Fruit fly (Drosophila melanogaster) whole organism, pupa: ENCODE measurements around the gene CrebA.

Experiments used
- CG10348 ChIP-seq: fragments of 200-800 bp; sonication (Bioruptor generic); IDR thresholded peaks from 2 replicates; pipeline ENCODE4 v1.3.6; 2022; ENCODE audit warnings: missing biosample characterization, missing genetic modification characterization
- CG12605 ChIP-seq: fragments of 200-800 bp; sonication (Bioruptor generic); IDR thresholded peaks from 2 replicates; pipeline ENCODE4 v1.3.6; 2022; ENCODE audit warnings: missing biosample characterization, missing genetic modification characterization
- CG13204 ChIP-seq: fragments of 200-800 bp; sonication (Bioruptor generic); optimal IDR thresholded peaks from 2 replicates; lab custom pipeline; 2018; ENCODE audit warnings: missing biosample characterization, mild to moderate bottlenecking, missing genetic modification characterization, moderate library complexity
- CG14655 ChIP-seq: fragments of 200-800 bp; sonication (Bioruptor generic); optimal IDR thresholded peaks from 3 replicates; lab custom pipeline; 2017; ENCODE audit warnings: mild to moderate bottlenecking, missing biosample characterization, missing genetic modification reagents, missing genetic modification characterization
- CG15710 ChIP-seq: fragments of 200-800 bp; sonication (Bioruptor generic); optimal IDR thresholded peaks from 2 replicates; lab custom pipeline; 2018; ENCODE audit warnings: missing biosample characterization, mild to moderate bottlenecking, missing genetic modification characterization, moderate library complexity
- CG17806 ChIP-seq: fragments of 200-800 bp; sonication (Bioruptor generic); optimal IDR thresholded peaks from 2 replicates; lab custom pipeline; 2018; ENCODE audit warnings: missing biosample characterization, mild to moderate bottlenecking, missing genetic modification characterization, moderate library complexity
- CG32121 ChIP-seq: fragments of 200-800 bp; sonication (Bioruptor generic); IDR thresholded peaks from 2 replicates; pipeline ENCODE4 v1.3.6; 2022; ENCODE audit warnings: missing biosample characterization, missing genetic modification characterization
- CG34367 ChIP-seq: fragments of 200-800 bp; sonication (Bioruptor generic); optimal IDR thresholded peaks from 2 replicates; lab custom pipeline; 2018; ENCODE audit warnings: missing biosample characterization, mild to moderate bottlenecking, missing genetic modification characterization
- CG4496 ChIP-seq: fragments of 200-800 bp; sonication (Bioruptor generic); IDR thresholded peaks from 3 replicates; pipeline ENCODE4 v1.3.6; 2022; ENCODE audit warnings: missing biosample characterization, missing genetic modification characterization
- CG8159 ChIP-seq: fragments of 200-800 bp; sonication (Bioruptor generic); optimal IDR thresholded peaks from 3 replicates; lab custom pipeline; 2018; ENCODE audit warnings: missing biosample characterization, mild to moderate bottlenecking, missing genetic modification characterization, moderate library complexity
- CG8301 ChIP-seq: fragments of 200-800 bp; sonication (Bioruptor generic); optimal IDR thresholded peaks from 2 replicates; lab custom pipeline; 2018; ENCODE audit warnings: missing biosample characterization, mild to moderate bottlenecking, missing genetic modification characterization
- CG9948 ChIP-seq: fragments of 200-800 bp; sonication (Bioruptor generic); optimal IDR thresholded peaks from 2 replicates; lab custom pipeline; 2018; ENCODE audit warnings: missing biosample characterization, mild to moderate bottlenecking, missing genetic modification characterization, moderate library complexity
- D1 ChIP-seq: fragments of 200-800 bp; sonication (Bioruptor generic); optimal IDR thresholded peaks from 2 replicates; lab custom pipeline; 2018; ENCODE audit warnings: missing biosample characterization, mild to moderate bottlenecking, missing genetic modification characterization, moderate library complexity
- EcR ChIP-seq: fragments of 200-800 bp; sonication (Bioruptor generic); optimal IDR thresholded peaks from 3 replicates; lab custom pipeline; 2019; ENCODE audit warnings: missing biosample characterization, missing genetic modification characterization, mild to moderate bottlenecking, moderate library complexity, missing genetic modification reagents
- Ets98B ChIP-seq: fragments of 200-800 bp; sonication (Bioruptor generic); IDR thresholded peaks from 2 replicates; pipeline ENCODE4 v1.3.6; 2022; ENCODE audit warnings: missing biosample characterization, missing genetic modification characterization
- Pif1A ChIP-seq: fragments of 200-800 bp; sonication (Bioruptor generic); optimal IDR thresholded peaks from 3 replicates; lab custom pipeline; 2016; ENCODE audit warnings: missing biosample characterization, missing genetic modification characterization
- Pif1B ChIP-seq: fragments of 200-800 bp; sonication (Bioruptor generic); optimal IDR thresholded peaks from 3 replicates; lab custom pipeline; 2016; ENCODE audit warnings: missing biosample characterization, missing genetic modification characterization
- Snoo ChIP-seq: fragments of 200-800 bp; sonication (Bioruptor generic); optimal IDR thresholded peaks from 3 replicates; lab custom pipeline; 2017; ENCODE audit warnings: missing biosample characterization, mild to moderate bottlenecking, missing genetic modification characterization, inconsistent platforms
- fd96Ca ChIP-seq: fragments of 200-800 bp; sonication (Bioruptor generic); IDR thresholded peaks from 3 replicates; pipeline ENCODE4 v1.3.6; 2022; ENCODE audit warnings: missing biosample characterization, missing genetic modification characterization
- gl ChIP-seq: fragments of 200-800 bp; sonication (Bioruptor generic); optimal IDR thresholded peaks from 2 replicates; lab custom pipeline; 2018; ENCODE audit warnings: missing biosample characterization, mild to moderate bottlenecking, missing genetic modification characterization
- rn ChIP-seq: fragments of 200-800 bp; sonication (Bioruptor generic); IDR thresholded peaks from 2 replicates; pipeline ENCODE4 v1.3.6; 2022; ENCODE audit warnings: missing biosample characterization, missing genetic modification characterization

CrebA gene

dm6 chr3L:15531423-15532325 is 3.5 kb upstream of the CrebA start, which contains the start of gene CG43248:
CG43248 (minus strand) TSS chr3L:15531473.
- TF ChIP-seq CG14655, result no peak
- TF ChIP-seq CG13204 (GFP tag; lab: Kevin White, UChicago), result no peak

- TF ChIP-seq EcR (GFP tag; lab: Kevin White, UChicago) (peak; percentile 73), rn (GFP tag; lab: Robert Waterston, UW) (0 out of 2 replicates have a peak, but pooled peaks have one; percentile 31), CG17806 (tag; lab: Kevin White, UChicago) (peak; percentile 4), fd96Ca (GFP tag; lab: Robert Waterston, UW) (peak; percentile 51; the same call in 2 of the 3 replicates), CG32121 (GFP tag; lab: Robert Waterston, UW) (peak; percentile 50; the same call in 1 of the 2 replicates), CG10348 (GFP tag; lab: Robert Waterston, UW) (0 out of 2 replicates have a peak, but pooled peaks have one; percentile 6), D1 (tag; lab: Kevin White, UChicago) (no peak), CG34367 (tag; lab: Kevin White, UChicago) (no peak), Pif1B (no peak), CG4496 (GFP tag; lab: Robert Waterston, UW) (peak; percentile 90), Ets98B (peak; percentile 64; the same call in 1 of the 2 replicates), CG8159 (peak; percentile 63), CG12605 (GFP tag; lab: Robert Waterston, UW) (peak; percentile 40), CG8301 (tag; lab: Kevin White, UChicago) (peak; percentile 60), gl (tag; lab: Kevin White, UChicago) (no peak), CG15710 (tag; lab: Kevin White, UChicago) (peak; percentile 9), CG14655 (peak; percentile 79), Pif1A (GFP tag; lab: Kevin White, UChicago) (no peak), CG9948 (tag; lab: Kevin White, UChicago) (peak; percentile 45), CG13204 (GFP tag; lab: Kevin White, UChicago) (no peak), Snoo (tag; lab: Kevin White, UChicago) (peak; percentile 3)
Measured at dm6 chr3L:15532368-15533030, 2.7 kb upstream of the CrebA start.

dm6 chr3L:15533402-15534129 is 1.6 kb upstream of the CrebA start:
- TF ChIP-seq Pif1B, result peak; percentile 83
- TF ChIP-seq Ets98B, result peak; percentile 41
- peak; percentile 79; the same call in 2 of the 3 replicates for TF ChIP-seq fd96Ca (GFP tag; lab: Robert Waterston, UW)
- peak; percentile 70 for TF ChIP-seq CG8301 (tag; lab: Kevin White, UChicago)
- no peak for TF ChIP-seq rn (GFP tag; lab: Robert Waterston, UW)
- TF ChIP-seq CG12605 (GFP tag; lab: Robert Waterston, UW), result peak; percentile 15; the same call in 1 of the 2 replicates
- TF ChIP-seq CG4496 (GFP tag; lab: Robert Waterston, UW), result peak; percentile 60; the same call in 1 of the 3 replicates
- TF ChIP-seq CG15710 (tag; lab: Kevin White, UChicago), result peak; percentile 67
- TF ChIP-seq EcR (GFP tag; lab: Kevin White, UChicago), result peak; percentile 52
- TF ChIP-seq CG17806 (tag; lab: Kevin White, UChicago), result peak; percentile 68
- TF ChIP-seq CG10348 (GFP tag; lab: Robert Waterston, UW), result no peak
- TF ChIP-seq Snoo (tag; lab: Kevin White, UChicago), result peak; percentile 62
- TF ChIP-seq gl (tag; lab: Kevin White, UChicago), result peak; percentile 56
- TF ChIP-seq CG34367 (tag; lab: Kevin White, UChicago), result peak; percentile 61
- peak; percentile 33 for TF ChIP-seq CG13204 (GFP tag; lab: Kevin White, UChicago)
- TF ChIP-seq CG32121 (GFP tag; lab: Robert Waterston, UW), result peak; percentile 23; the same call in 1 of the 2 replicates
- peak; percentile 69 for TF ChIP-seq CG8159
- TF ChIP-seq Pif1A (GFP tag; lab: Kevin White, UChicago), result peak; percentile 73
- TF ChIP-seq CG14655, result peak; percentile 82
- TF ChIP-seq CG9948 (tag; lab: Kevin White, UChicago), result peak; percentile 79
- peak; percentile 48 for TF ChIP-seq D1 (tag; lab: Kevin White, UChicago)
- TF ChIP-seq, all 21 proteins: peak for 19

dm6 chr3L:15534274-15535227 is 644 bp upstream of the CrebA start:
- peak; percentile 59 for TF ChIP-seq CG17806 (tag; lab: Kevin White, UChicago)
- no peak for TF ChIP-seq CG10348 (GFP tag; lab: Robert Waterston, UW)
- 0 out of 2 replicates have a peak, but pooled peaks have one; percentile 10 for TF ChIP-seq CG32121 (GFP tag; lab: Robert Waterston, UW)
- TF ChIP-seq CG13204 (GFP tag; lab: Kevin White, UChicago), result no peak
- TF ChIP-seq Snoo (tag; lab: Kevin White, UChicago), result peak; percentile 81
- TF ChIP-seq CG8301 (tag; lab: Kevin White, UChicago), result peak; percentile 72
- TF ChIP-seq EcR (GFP tag; lab: Kevin White, UChicago), result no peak
- TF ChIP-seq fd96Ca (GFP tag; lab: Robert Waterston, UW), result peak; percentile 18; the same call in 2 of the 3 replicates
- TF ChIP-seq CG9948 (tag; lab: Kevin White, UChicago), result peak; percentile 72
- no peak for TF ChIP-seq D1 (tag; lab: Kevin White, UChicago)
- TF ChIP-seq rn (GFP tag; lab: Robert Waterston, UW), result no peak
- peak; percentile 73 for TF ChIP-seq CG15710 (tag; lab: Kevin White, UChicago)
- peak; percentile 48; the same call in 2 of the 3 replicates for TF ChIP-seq CG4496 (GFP tag; lab: Robert Waterston, UW)
- TF ChIP-seq CG34367 (tag; lab: Kevin White, UChicago), result peak; percentile 50
- peak; percentile 69 for TF ChIP-seq Pif1A (GFP tag; lab: Kevin White, UChicago)
- peak; percentile 83 for TF ChIP-seq CG14655
- no peak for TF ChIP-seq gl (tag; lab: Kevin White, UChicago)
- TF ChIP-seq CG12605 (GFP tag; lab: Robert Waterston, UW), result 0 out of 2 replicates have a peak, but pooled peaks have one; percentile 9
- TF ChIP-seq CG8159, result peak; percentile 69
- TF ChIP-seq Pif1B, result peak; percentile 42
- no peak for TF ChIP-seq Ets98B
